Worm (Caenorhabditis elegans) whole organism, young adult: ENCODE results near the gene srd-13.

Experiments
- C17E4.6 ChIP-seq: fragments of 200-800 bp; sonication (Bioruptor generic); IDR thresholded peaks from 2 replicates; pipeline ENCODE4 v1.3.6; 2022; ENCODE audit warnings: missing genetic modification reagents, missing genetic modification characterization, missing compliant biosample characterization
- F23B12.7 ChIP-seq: sonication (generic microtip); optimal IDR thresholded peaks from 2 replicates; lab custom pipeline; 2017; ENCODE audit warnings: missing genetic modification characterization, mild to moderate bottlenecking, missing compliant biosample characterization, antibody characterized with exemption, moderate library complexity; ENCODE audit not compliant: insufficient read depth
- F49E8.2 ChIP-seq: sonication (generic microtip); optimal IDR thresholded peaks from 3 replicates; lab custom pipeline; 2017; ENCODE audit warnings: missing genetic modification characterization, mild to moderate bottlenecking, missing compliant biosample characterization, antibody characterized with exemption, moderate library complexity; ENCODE audit not compliant: insufficient read depth
- bed-2 ChIP-seq: fragments of 200-800 bp; sonication (Bioruptor generic); IDR thresholded peaks from 2 replicates; pipeline ENCODE4 v1.3.6; 2022; ENCODE audit warnings: missing genetic modification reagents, missing genetic modification characterization, missing compliant biosample characterization
- let-607 ChIP-seq, 2 experiments: fragments of 200-800 bp in 1 of 2; sonication (Bioruptor generic) in 1 of 2; sonication (generic microtip) in 1 of 2; optimal IDR thresholded peaks; 2 replicates each; lab custom pipeline; 2016 to 2018; ENCODE audit warnings: mild to moderate bottlenecking in 2 of 2, missing compliant biosample characterization in 2 of 2, missing genetic modification characterization in 2 of 2, moderate library complexity in 2 of 2, missing genotype in 1 of 2
- lin-35 ChIP-seq, 3 experiments: fragments of 150-350 bp in 2 of 3; sonication (generic microtip) in 1 of 3; optimal IDR thresholded peaks; 2 replicates each; lab custom pipeline; 2014 to 2018; ENCODE audit warnings: missing biosample characterization in 3 of 3, missing genetic modification characterization in 3 of 3, missing genetic modification reagents in 3 of 3
- mel-28 ChIP-seq: sonication (generic microtip); optimal IDR thresholded peaks from 2 replicates; lab custom pipeline; 2016; ENCODE audit warnings: borderline replicate concordance, mild to moderate bottlenecking, missing genetic modification characterization, missing compliant biosample characterization
- sea-2 ChIP-seq: fragments of 200-800 bp; sonication (Bioruptor generic); IDR thresholded peaks from 2 replicates; pipeline ENCODE4 v1.3.6; 2022; ENCODE audit warnings: missing genetic modification characterization, missing compliant biosample characterization
- unc-62 ChIP-seq: fragments of 150-350 bp; optimal IDR thresholded peaks from 2 replicates; lab custom pipeline; 2014; ENCODE audit warnings: missing biosample characterization, missing genetic modification reagents, missing genetic modification characterization
- ztf-22 ChIP-seq: fragments of 200-800 bp; sonication (Bioruptor generic); optimal IDR thresholded peaks from 2 replicates; lab custom pipeline; 2018; ENCODE audit warnings: mild to moderate bottlenecking, missing genetic modification characterization, moderate library complexity, missing compliant biosample characterization
- ztf-3 ChIP-seq: fragments of 200-800 bp; sonication (Bioruptor generic); optimal IDR thresholded peaks from 2 replicates; lab custom pipeline; 2018; ENCODE audit warnings: mild to moderate bottlenecking, missing genetic modification characterization, missing compliant biosample characterization

DNA sequence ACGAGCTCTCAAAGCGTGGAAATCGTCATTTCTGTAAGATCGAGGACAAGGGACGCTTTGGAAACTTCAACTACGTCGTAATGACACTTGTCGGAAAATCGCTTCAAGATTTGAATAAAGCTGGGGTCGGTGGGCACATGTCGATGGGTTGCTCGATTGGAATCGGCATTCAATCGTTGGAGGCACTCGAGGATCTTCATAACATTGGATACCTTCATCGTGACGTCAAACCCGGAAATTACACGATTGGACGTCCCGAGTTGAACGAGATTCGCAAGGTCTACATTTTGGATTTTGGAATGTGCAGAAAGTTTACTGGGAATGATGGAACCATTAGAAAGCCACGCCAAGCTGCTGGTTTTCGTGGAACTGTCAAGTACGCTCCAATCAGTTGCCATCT lies 2.9 kb downstream of the srd-13 start:
- no peak for TF ChIP-seq C17E4.6 (GFP tag; lab: Robert Waterston, UW)
- TF ChIP-seq lin-35 (GFP tag; optimal IDR thresholded peaks at IDR 0.05; lab: Kevin White, UChicago): no peak
- no peak for TF ChIP-seq unc-62 (GFP tag; lab: Kevin White, UChicago)
- TF ChIP-seq F49E8.2 (tag; lab: Kevin White, UChicago): no peak
- TF ChIP-seq mel-28: no peak
- no peak for TF ChIP-seq sea-2
- no peak for TF ChIP-seq bed-2 (GFP tag; lab: Robert Waterston, UW)
- no peak for TF ChIP-seq F23B12.7 (tag; lab: Kevin White, UChicago)
- TF ChIP-seq ztf-3 (GFP tag; lab: Kevin White, UChicago): no peak
- no peak for TF ChIP-seq let-607 (tag; optimal IDR thresholded peaks at IDR 0.05; lab: Kevin White, UChicago)
- no peak for TF ChIP-seq ztf-22 (GFP tag; lab: Kevin White, UChicago)
